Worm (Caenorhabditis elegans): Measurements from ENCODE around the gene nlp-47.
A peak's percentile ranks its signal among the peaks of the same experiment; 100 is the strongest.

The nlp-47 gene

DNA sequence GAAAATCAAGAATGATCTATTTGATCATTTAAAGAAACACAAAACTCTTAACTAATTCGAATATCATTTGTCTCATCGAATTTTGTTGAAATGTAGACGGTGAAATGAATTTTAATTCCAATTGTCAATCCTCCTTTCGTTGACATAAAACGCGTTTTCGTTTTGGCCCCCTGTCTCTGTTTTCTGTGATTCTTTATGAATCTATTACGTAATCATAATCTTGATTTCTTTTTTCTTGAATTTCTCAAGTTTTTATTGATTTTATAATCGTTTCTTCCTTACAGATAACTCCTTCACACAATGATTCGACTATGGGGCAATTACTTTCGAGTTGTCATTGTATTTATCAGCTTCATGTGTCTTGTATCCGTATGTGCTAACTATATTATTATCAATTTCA is 41.5 kb downstream of the nlp-47 start, which contains the start of gene Y4C6B.3:
Gene Y4C6B.3 (plus strand): TSS at position 301 of the 400 bp plus-strand sequence.
- TF ChIP-seq sma-9 (GFP tag; optimal IDR thresholded peaks at IDR 0.05) (no peak), sma-9 (tag; optimal IDR thresholded peaks at IDR 0.05) (no peak), elt-3 (tag; optimal IDR thresholded peaks at IDR 0.05) (no peak), nhr-23 (tag; optimal IDR thresholded peaks at IDR 0.05) (no peak), unc-39 (tag; optimal IDR thresholded peaks at IDR 0.05) (no peak), nhr-77 (tag; optimal IDR thresholded peaks at IDR 0.05) (no peak), skn-1 (tag; optimal IDR thresholded peaks at IDR 0.05) (no peak), blmp-1 (tag; optimal IDR thresholded peaks at IDR 0.05; ENCODE audit: insufficient read depth) (no peak), sem-4 (tag; optimal IDR thresholded peaks at IDR 0.05) (no peak), nhr-12 (tag; optimal IDR thresholded peaks at IDR 0.05) (no peak), ztf-4 (tag; optimal IDR thresholded peaks at IDR 0.05) (no peak), ztf-11 (tag; optimal IDR thresholded peaks at IDR 0.05) (no peak), R02D3.7 (tag; optimal IDR thresholded peaks at IDR 0.05) (no peak), mdl-1 (tag; optimal IDR thresholded peaks at IDR 0.05) (no peak), nhr-10 (tag; optimal IDR thresholded peaks at IDR 0.05) (no peak), nhr-11 (tag; optimal IDR thresholded peaks at IDR 0.05) (no peak), unc-62 (GFP tag; optimal IDR thresholded peaks at IDR 0.05) (no peak), aly-2 (tag; optimal IDR thresholded peaks at IDR 0.05) (no peak), nhr-25 (tag; optimal IDR thresholded peaks at IDR 0.05) (no peak)

DNA sequence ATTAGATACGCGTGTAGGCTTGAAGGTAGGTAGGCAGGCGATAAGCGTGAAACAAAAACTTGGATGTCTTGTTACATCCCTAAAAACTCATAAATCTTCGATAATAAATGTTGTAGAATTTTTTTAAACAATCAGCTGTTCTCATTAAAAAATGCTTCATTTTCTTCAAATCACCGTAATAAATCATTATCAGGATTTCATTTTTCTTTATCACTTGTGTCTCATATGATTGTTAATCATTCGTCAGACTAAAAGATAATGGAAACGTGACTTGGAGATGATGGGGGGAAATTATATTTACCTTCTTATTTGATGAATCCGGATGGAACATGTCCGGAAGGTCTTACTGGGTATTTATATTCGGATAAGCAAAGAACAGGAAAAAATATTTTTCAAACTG is 42.8 kb downstream of the nlp-47 start:
- no peak for TF ChIP-seq ceh-16 (tag; optimal IDR thresholded peaks at IDR 0.05)
- no peak for TF ChIP-seq mab-5 (tag; optimal IDR thresholded peaks at IDR 0.05)
- no peak for TF ChIP-seq lin-39 (tag; optimal IDR thresholded peaks at IDR 0.05)
- TF ChIP-seq egl-27 (tag; optimal IDR thresholded peaks at IDR 0.05), result no peak
- TF ChIP-seq dmd-4 (tag; optimal IDR thresholded peaks at IDR 0.05), result no peak
- peak; percentile 1 for TF ChIP-seq nhr-25 (tag; optimal IDR thresholded peaks at IDR 0.05)
- peak; percentile 4 for TF ChIP-seq sma-3 (GFP tag; optimal IDR thresholded peaks at IDR 0.05)
- TF ChIP-seq ama-1 (optimal IDR thresholded peaks at IDR 0.05), result no peak
- TF ChIP-seq nhr-21 (tag; optimal IDR thresholded peaks at IDR 0.05), result peak; percentile 33
- peak; percentile 59 for TF ChIP-seq blmp-1 (tag; optimal IDR thresholded peaks at IDR 0.05; ENCODE audit: insufficient read depth)
- no peak for TF ChIP-seq nhr-6 (tag; optimal IDR thresholded peaks at IDR 0.05)

DNA sequence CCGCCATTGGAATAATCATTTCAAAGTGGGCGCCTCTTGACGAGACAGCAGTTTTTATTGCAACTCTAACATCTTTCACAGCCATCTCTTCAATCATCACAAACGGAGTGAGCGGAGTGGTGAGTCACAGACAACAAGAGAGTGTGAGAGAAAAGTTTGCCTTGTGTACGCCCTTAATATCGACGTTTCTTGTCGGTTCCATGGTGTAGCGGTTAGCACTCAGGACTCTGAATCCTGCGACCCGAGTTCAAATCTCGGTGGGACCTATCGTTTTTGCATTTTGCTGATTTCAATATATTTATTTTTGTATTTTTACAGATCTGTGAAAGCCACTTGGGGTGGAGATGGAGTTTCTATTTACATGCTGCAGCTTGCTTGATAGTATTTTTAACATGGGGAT is 43.9 kb downstream of the nlp-47 start:
- TF ChIP-seq nhr-21 (tag; optimal IDR thresholded peaks at IDR 0.05) (peak; percentile 11), blmp-1 (tag; optimal IDR thresholded peaks at IDR 0.05; ENCODE audit: insufficient read depth) (no peak), sma-3 (GFP tag; optimal IDR thresholded peaks at IDR 0.05) (peak; percentile 38), zag-1 (tag; optimal IDR thresholded peaks at IDR 0.05) (no peak), nhr-25 (tag; optimal IDR thresholded peaks at IDR 0.05) (peak; percentile 26), unc-39 (tag; optimal IDR thresholded peaks at IDR 0.05) (no peak), lin-11 (tag; optimal IDR thresholded peaks at IDR 0.05) (no peak), alr-1 (tag; optimal IDR thresholded peaks at IDR 0.05) (no peak), elt-3 (tag; optimal IDR thresholded peaks at IDR 0.05) (no peak), nhr-10 (tag; optimal IDR thresholded peaks at IDR 0.05) (no peak), nhr-23 (tag; optimal IDR thresholded peaks at IDR 0.05) (no peak), lsy-2 (tag; optimal IDR thresholded peaks at IDR 0.05) (peak; percentile 39 to 61), elt-1 (tag; optimal IDR thresholded peaks at IDR 0.05) (no peak), unc-55 (GFP tag; optimal IDR thresholded peaks at IDR 0.05) (peak; percentile 53), mab-5 (tag; optimal IDR thresholded peaks at IDR 0.05) (peak; percentile 27), ztf-1 (GFP tag; conservative IDR thresholded peaks at IDR 0.05) (no peak), sma-9 (GFP tag; optimal IDR thresholded peaks at IDR 0.05) (peak; percentile 58), sma-9 (tag; optimal IDR thresholded peaks at IDR 0.05) (no peak), mdl-1 (tag; optimal IDR thresholded peaks at IDR 0.05) (no peak), sem-4 (tag; optimal IDR thresholded peaks at IDR 0.05) (no peak), ceh-82 (tag; optimal IDR thresholded peaks at IDR 0.05) (no peak), ztf-11 (tag; optimal IDR thresholded peaks at IDR 0.05) (no peak), unc-62 (GFP tag; optimal IDR thresholded peaks at IDR 0.05) (no peak), Y55F3AM.14 (GFP tag; optimal IDR thresholded peaks at IDR 0.05) (peak; percentile 19), aly-2 (tag; optimal IDR thresholded peaks at IDR 0.05) (no peak), nhr-6 (tag; optimal IDR thresholded peaks at IDR 0.05) (no peak), fos-1 (tag; optimal IDR thresholded peaks at IDR 0.05) (peak; percentile 55), skn-1 (tag; optimal IDR thresholded peaks at IDR 0.05) (no peak), gmeb-1 (tag; optimal IDR thresholded peaks at IDR 0.05) (peak; percentile 37), ztf-4 (tag; optimal IDR thresholded peaks at IDR 0.05) (no peak), ZK546.5 (tag; optimal IDR thresholded peaks at IDR 0.05) (no peak), C34F6.9 (tag; optimal IDR thresholded peaks at IDR 0.05) (peak; percentile 48), lin-13 (GFP tag; optimal IDR thresholded peaks at IDR 0.05) (peak; percentile 44), R02D3.7 (tag; optimal IDR thresholded peaks at IDR 0.05) (no peak), nhr-77 (tag; optimal IDR thresholded peaks at IDR 0.05) (no peak), crh-2 (tag; optimal IDR thresholded peaks at IDR 0.05) (peak; percentile 69), F13H6.1 (tag; optimal IDR thresholded peaks at IDR 0.05) (peak; percentile 32), snpc-4 (tag; optimal IDR thresholded peaks at IDR 0.05) (no peak), nhr-12 (tag; optimal IDR thresholded peaks at IDR 0.05) (no peak), mbf-1 (tag; optimal IDR thresholded peaks at IDR 0.05) (no peak), peb-1 (tag; optimal IDR thresholded peaks at IDR 0.05) (no peak), ama-1 (optimal IDR thresholded peaks at IDR 0.05) (no peak), nhr-11 (tag; optimal IDR thresholded peaks at IDR 0.05) (no peak), nhr-129 (tag; optimal IDR thresholded peaks at IDR 0.05) (no peak)
